Worm (Caenorhabditis elegans): Measurements from ENCODE around the gene col-99.
A peak's percentile ranks its signal among the peaks of the same experiment; 100 is the strongest.

Gene col-99

DNA sequence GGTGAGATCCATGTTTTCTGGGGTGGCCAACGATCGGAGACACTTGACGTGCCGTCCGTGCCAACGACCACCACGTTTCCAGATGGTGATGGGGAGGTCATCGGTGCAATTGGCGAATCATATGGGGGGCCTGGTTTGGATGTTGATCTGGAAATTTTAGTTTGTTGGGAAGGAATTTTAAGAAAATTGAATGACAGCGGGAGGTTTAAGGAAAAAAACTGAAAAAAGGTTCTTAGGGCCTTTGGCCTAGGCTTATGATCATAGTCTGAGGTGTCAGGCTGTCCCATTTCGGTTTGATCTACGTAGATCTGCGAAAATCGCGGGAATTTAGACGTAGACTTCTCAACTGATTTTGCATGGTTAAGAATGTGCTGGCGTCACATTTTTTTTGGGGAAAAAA is at the start of gene col-99:
Gene col-99 (minus strand): TSS at position 101 of the 400 bp plus-strand sequence.
- no peak for TF ChIP-seq ceh-22 (tag; optimal IDR thresholded peaks at IDR 0.05)
- no peak for TF ChIP-seq ceh-30 (tag; optimal IDR thresholded peaks at IDR 0.05)
- TF ChIP-seq ceh-6 (GFP tag; optimal IDR thresholded peaks at IDR 0.05), result no peak
- no peak for TF ChIP-seq unc-86 (tag; optimal IDR thresholded peaks at IDR 0.05)
- TF ChIP-seq fax-1 (tag; optimal IDR thresholded peaks at IDR 0.05), result no peak
- no peak for TF ChIP-seq rnt-1 (tag; optimal IDR thresholded peaks at IDR 0.05)
- TF ChIP-seq elt-2 (tag; optimal IDR thresholded peaks at IDR 0.05), result no peak
- TF ChIP-seq ceh-48 (tag; optimal IDR thresholded peaks at IDR 0.05), result no peak
- no peak for TF ChIP-seq K09A11.1 (tag; optimal IDR thresholded peaks at IDR 0.05; ENCODE audit: insufficient read depth)
- no peak for TF ChIP-seq ahr-1 (tag; optimal IDR thresholded peaks at IDR 0.05)
- no peak for TF ChIP-seq madf-2 (tag; optimal IDR thresholded peaks at IDR 0.05)
- TF ChIP-seq eyg-1 (tag; optimal IDR thresholded peaks at IDR 0.05), result no peak

DNA sequence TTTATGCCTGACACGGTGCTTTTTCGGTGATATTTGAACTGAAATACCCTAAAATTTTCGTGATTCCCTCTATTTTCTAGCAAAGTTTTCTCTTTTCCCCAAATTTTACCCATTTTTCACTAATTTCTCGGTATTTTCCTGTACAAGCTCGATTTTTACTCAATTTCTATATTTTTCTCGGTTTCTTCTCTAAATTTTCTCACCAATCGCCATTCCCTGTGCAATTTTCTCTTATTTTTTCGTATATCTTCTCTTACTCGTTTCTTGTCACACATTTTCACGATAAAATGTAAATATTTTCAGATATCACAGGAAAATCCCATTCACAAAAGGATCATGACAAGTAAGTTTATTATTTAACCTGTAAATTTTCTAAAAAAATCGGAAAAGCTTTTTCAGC is 46.7 kb upstream of the col-99 start, which contains the start of gene csn-3:
Gene csn-3 (plus strand): TSS at position 301 of the 400 bp plus-strand sequence.
- no peak for TF ChIP-seq ceh-30 (tag; optimal IDR thresholded peaks at IDR 0.05)
- no peak for TF ChIP-seq dmd-4 (tag; optimal IDR thresholded peaks at IDR 0.05; ENCODE audit: borderline replicate concordance)
- TF ChIP-seq unc-42 (tag; optimal IDR thresholded peaks at IDR 0.05), result no peak
- TF ChIP-seq F13H6.1 (tag; optimal IDR thresholded peaks at IDR 0.05), result no peak
- TF ChIP-seq pha-4 (tag; optimal IDR thresholded peaks at IDR 0.05), result no peak
- no peak for TF ChIP-seq nhr-232 (tag; optimal IDR thresholded peaks at IDR 0.05)

DNA sequence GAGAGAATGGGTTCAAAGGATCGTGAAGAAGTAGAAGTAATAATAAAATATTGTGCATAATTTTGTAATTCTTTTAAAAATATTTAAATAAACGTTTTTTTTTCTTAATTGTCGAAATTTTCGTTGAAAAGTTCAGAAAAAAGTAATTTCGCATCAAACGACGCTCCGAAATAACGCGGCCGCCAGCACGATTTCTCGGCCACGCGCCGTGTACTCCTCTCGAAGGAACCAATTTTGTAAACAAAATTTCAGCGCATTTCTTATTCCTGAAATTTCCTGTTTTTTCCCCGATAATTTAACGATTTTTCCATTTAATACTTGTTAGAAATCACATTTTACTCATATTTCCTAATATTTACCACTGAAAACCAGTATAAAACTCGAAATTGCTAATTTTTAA is 44.3 kb upstream of the col-99 start, which contains the start of gene Y38C1AA.12:
Gene Y38C1AA.12 (plus strand): TSS at position 211 of the 400 bp plus-strand sequence.
- TF ChIP-seq Y22D7AL.16 (tag; optimal IDR thresholded peaks at IDR 0.05) (no peak), hlh-6 (tag; optimal IDR thresholded peaks at IDR 0.05) (peak; percentile 39), sdc-2 (tag; optimal IDR thresholded peaks at IDR 0.05) (no peak), unc-42 (tag; optimal IDR thresholded peaks at IDR 0.05) (peak; percentile 32), hlh-8 (tag; optimal IDR thresholded peaks at IDR 0.05) (peak; percentile 91), ceh-34 (tag; optimal IDR thresholded peaks at IDR 0.05) (peak; percentile 71), madf-2 (tag; optimal IDR thresholded peaks at IDR 0.05) (no peak), pros-1 (tag; optimal IDR thresholded peaks at IDR 0.05) (no peak), odd-2 (tag; optimal IDR thresholded peaks at IDR 0.05) (no peak), ttx-3 (tag; optimal IDR thresholded peaks at IDR 0.05) (peak; percentile 51), T23F11.4 (GFP tag; optimal IDR thresholded peaks at IDR 0.05) (no peak), pqm-1 (tag; optimal IDR thresholded peaks at IDR 0.05) (peak; percentile 28), ref-2 (tag; optimal IDR thresholded peaks at IDR 0.05) (peak; percentile 89), C38D4.7 (GFP tag; optimal IDR thresholded peaks at IDR 0.05) (no peak), ceh-30 (tag; optimal IDR thresholded peaks at IDR 0.05) (no peak), sox-2 (GFP tag; IDR thresholded peaks at IDR 0.05) (no peak), tbx-2 (tag; optimal IDR thresholded peaks at IDR 0.05) (peak; percentile 90), fkh-10 (GFP tag; optimal IDR thresholded peaks at IDR 0.05) (no peak), hlh-30 (tag; optimal IDR thresholded peaks at IDR 0.05; ENCODE audit: insufficient read depth) (no peak), hlh-13 (GFP tag; optimal IDR thresholded peaks at IDR 0.05) (no peak), ama-1 (optimal IDR thresholded peaks at IDR 0.05) (no peak), nhr-11 (tag; optimal IDR thresholded peaks at IDR 0.05) (no peak), ceh-48 (tag; optimal IDR thresholded peaks at IDR 0.05) (peak; percentile 11), elt-2 (tag; optimal IDR thresholded peaks at IDR 0.05) (peak; percentile 81), che-1 (tag; optimal IDR thresholded peaks at IDR 0.05) (no peak), pax-1 (tag; optimal IDR thresholded peaks at IDR 0.05) (no peak), pha-4 (tag; optimal IDR thresholded peaks at IDR 0.05) (no peak), tbx-7 (tag; optimal IDR thresholded peaks at IDR 0.05) (peak; percentile 92), ceh-19 (GFP tag; optimal IDR thresholded peaks at IDR 0.05) (no peak), ceh-2 (tag; optimal IDR thresholded peaks at IDR 0.05) (peak; percentile 86), zip-5 (tag; optimal IDR thresholded peaks at IDR 0.05) (peak; percentile 89), gmeb-2 (tag; optimal IDR thresholded peaks at IDR 0.05) (no peak), ceh-9 (tag; optimal IDR thresholded peaks at IDR 0.05) (no peak), pag-3 (tag; optimal IDR thresholded peaks at IDR 0.05; ENCODE audit: borderline replicate concordance) (no peak), npax-4 (tag; optimal IDR thresholded peaks at IDR 0.05) (no peak), fkh-6 (tag; optimal IDR thresholded peaks at IDR 0.05) (peak; percentile 52), ahr-1 (tag; optimal IDR thresholded peaks at IDR 0.05) (peak; percentile 65), unc-3 (GFP tag; conservative IDR thresholded peaks at IDR 0.05) (peak; percentile 57), unc-3 (tag; optimal IDR thresholded peaks at IDR 0.05) (no peak), fax-1 (tag; optimal IDR thresholded peaks at IDR 0.05) (peak; percentile 74), unc-55 (GFP tag; optimal IDR thresholded peaks at IDR 0.05) (peak; percentile 67)
